Worm (Caenorhabditis elegans): ENCODE data around the gene clec-147.
"Not testable (repeated sequence)": the region's sequence is repeated elsewhere in the genome, so short reads cannot be mapped to it uniquely, and the experiment has no call there.

The clec-147 gene

DNA sequence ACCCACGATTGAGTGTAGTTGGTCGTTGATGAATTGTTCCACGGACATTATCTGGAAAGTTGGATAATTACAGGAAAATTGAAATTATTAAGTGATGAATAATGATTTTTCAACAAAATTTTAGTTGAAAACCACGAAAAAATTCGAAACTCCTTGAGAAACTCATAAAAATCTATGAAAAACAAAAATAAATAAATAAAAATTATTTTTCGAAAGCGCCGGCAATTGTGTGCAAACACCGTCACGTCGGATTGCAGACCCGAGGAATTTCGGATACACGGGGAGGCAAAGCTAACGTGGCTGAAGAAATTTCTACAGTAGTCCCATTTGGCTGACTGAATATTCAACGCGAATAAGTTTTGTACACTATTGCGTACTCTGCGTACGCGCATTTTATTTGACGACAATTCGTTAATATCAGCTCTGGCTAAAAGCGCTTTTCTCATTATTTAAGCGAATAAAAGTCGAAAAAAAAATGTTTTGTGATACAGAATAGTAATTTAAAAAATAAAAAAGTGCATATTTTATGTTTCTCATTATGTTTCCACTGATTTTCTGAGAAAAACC is 24.0 kb upstream of the clec-147 start, which contains the start of gene mog-4 (continued):
- TF ChIP-seq dve-1 (tag; optimal IDR thresholded peaks at IDR 0.05; ENCODE audit: insufficient read depth), result peak; percentile 94
- TF ChIP-seq aha-1 (tag), result peak; percentile 84
- peak; percentile 99 for TF ChIP-seq pha-4 (GFP tag; IDR thresholded peaks at IDR 0.05)
- not testable (repeated sequence) for TF ChIP-seq pha-4 (tag; optimal IDR thresholded peaks at IDR 0.05)
- peak; percentile 100 for TF ChIP-seq ZK337.2 (GFP tag; IDR thresholded peaks at IDR 0.05)
- TF ChIP-seq spr-3 (GFP tag; optimal IDR thresholded peaks at IDR 0.05), result peak; percentile 84
- TF ChIP-seq unc-130 (GFP tag; optimal IDR thresholded peaks at IDR 0.05), result peak; percentile 98
- TF ChIP-seq hlh-11 (tag; optimal IDR thresholded peaks at IDR 0.05), result peak; percentile 95
- TF ChIP-seq hlh-30 (tag; optimal IDR thresholded peaks at IDR 0.05; ENCODE audit: insufficient read depth), result peak; percentile 71
- TF ChIP-seq ceh-20 (GFP tag; IDR thresholded peaks at IDR 0.05), result peak; percentile 100
- TF ChIP-seq Y105C5A.15 (GFP tag; IDR thresholded peaks at IDR 0.05), result peak; percentile 89
- TF ChIP-seq lsy-2 (tag; optimal IDR thresholded peaks at IDR 0.05), result peak; percentile 97 to 99
- TF ChIP-seq nhr-76 (tag; optimal IDR thresholded peaks at IDR 0.05), result peak; percentile 43
- TF ChIP-seq set-16 (GFP tag; IDR thresholded peaks at IDR 0.05), result peak; percentile 9; the same call in 1 of the 2 replicates
- TF ChIP-seq lin-13 (GFP tag; optimal IDR thresholded peaks at IDR 0.05), result peak; percentile 62
- peak; percentile 93 for TF ChIP-seq spr-1 (tag; optimal IDR thresholded peaks at IDR 0.05)
- TF ChIP-seq nhr-41 (GFP tag; IDR thresholded peaks at IDR 0.05), result peak; percentile 98
- TF ChIP-seq lim-7 (GFP tag; IDR thresholded peaks at IDR 0.05), result peak; percentile 82
- TF ChIP-seq nhr-48 (tag; optimal IDR thresholded peaks at IDR 0.05), result peak; percentile 87
- TF ChIP-seq F49E8.2 (tag; optimal IDR thresholded peaks at IDR 0.05; ENCODE audit: borderline replicate concordance), result peak; percentile 84
- TF ChIP-seq egl-43 (GFP tag; IDR thresholded peaks at IDR 0.05), result peak; percentile 98
- peak; percentile 99 for TF ChIP-seq php-3 (GFP tag; IDR thresholded peaks at IDR 0.05)
- TF ChIP-seq nhr-11 (tag; optimal IDR thresholded peaks at IDR 0.05), result peak; percentile 79
- TF ChIP-seq lir-3 (tag; optimal IDR thresholded peaks at IDR 0.05), result peak; percentile 61
- peak; percentile 100 for TF ChIP-seq madf-9 (GFP tag; conservative IDR thresholded peaks at IDR 0.05)
- TF ChIP-seq F37D6.2 (tag; optimal IDR thresholded peaks at IDR 0.05), result peak; percentile 92
- peak; percentile 95 for TF ChIP-seq nhr-102 (tag; optimal IDR thresholded peaks at IDR 0.05)
- peak; percentile 73 for TF ChIP-seq sdz-12 (GFP tag; optimal IDR thresholded peaks at IDR 0.05)
- TF ChIP-seq F44E2.7 (GFP tag; IDR thresholded peaks at IDR 0.05), result peak; percentile 77; the same call in 1 of the 2 replicates
- peak in 1 of 2 experiments; percentile 63 for TF ChIP-seq ZK546.5 (tag; optimal IDR thresholded peaks at IDR 0.05)
- TF ChIP-seq tag-97 (GFP tag; IDR thresholded peaks at IDR 0.05), result peak; percentile 100
- peak; percentile 100 for TF ChIP-seq vab-7 (GFP tag; IDR thresholded peaks at IDR 0.05)
- peak; percentile 98 for TF ChIP-seq arid-1 (GFP tag; conservative IDR thresholded peaks at IDR 0.05)
- peak; percentile 95 for TF ChIP-seq T20F7.1 (GFP tag; optimal IDR thresholded peaks at IDR 0.05)
- peak; percentile 100 for TF ChIP-seq dmd-9 (GFP tag; IDR thresholded peaks at IDR 0.05)
- peak; percentile 100 for TF ChIP-seq Y75B8A.6 (GFP tag; IDR thresholded peaks at IDR 0.05)
- peak; percentile 98 for TF ChIP-seq rbr-2 (tag; optimal IDR thresholded peaks at IDR 0.05)
- TF ChIP-seq mxl-2 (GFP tag; conservative IDR thresholded peaks at IDR 0.05), result peak; percentile 94
- TF ChIP-seq nhr-237 (tag; optimal IDR thresholded peaks at IDR 0.05), result peak; percentile 54
- TF ChIP-seq ctbp-1 (GFP tag; IDR thresholded peaks at IDR 0.05), result peak; percentile 99
- peak; percentile 100 for TF ChIP-seq tra-1 (GFP tag; IDR thresholded peaks at IDR 0.05)
- TF ChIP-seq ceh-44 (GFP tag; IDR thresholded peaks at IDR 0.05), result peak; percentile 99
- peak; percentile 98 for TF ChIP-seq daf-19 (GFP tag; conservative IDR thresholded peaks at IDR 0.05)
- peak; percentile 91 for TF ChIP-seq snpc-1.2 (GFP tag; IDR thresholded peaks at IDR 0.05)
- TF ChIP-seq gei-8 (GFP tag; optimal IDR thresholded peaks at IDR 0.05), result peak; percentile 41
- peak; percentile 98 for TF ChIP-seq saeg-2 (GFP tag; IDR thresholded peaks at IDR 0.05)
- peak; percentile 100 for TF ChIP-seq dmd-6 (GFP tag; IDR thresholded peaks at IDR 0.05)
- peak; percentile 64 for TF ChIP-seq Y5F2A.4 (GFP tag; optimal IDR thresholded peaks at IDR 0.05)
- peak; percentile 100 for TF ChIP-seq zfp-3 (GFP tag; conservative IDR thresholded peaks at IDR 0.05)
